Worm (Caenorhabditis elegans) whole organism, L1 larva: ENCODE data around the gene F54F2.9.
A peak's percentile ranks its signal among the peaks of the same experiment; 100 is the strongest.

Source experiments
- F16B12.6 ChIP-seq: fragments of 150-350 bp; optimal IDR thresholded peaks from 2 replicates; lab custom pipeline; 2014; ENCODE audit warnings: missing biosample characterization, missing genetic modification characterization
- alr-1 ChIP-seq: fragments of 200-800 bp; sonication (Bioruptor generic); optimal IDR thresholded peaks from 2 replicates; lab custom pipeline; 2018; ENCODE audit warnings: borderline replicate concordance, mild to moderate bottlenecking, missing genetic modification characterization, missing compliant biosample characterization
- ceh-82 ChIP-seq, 3 experiments: fragments of 150-350 bp in 1 of 3; sonication (generic microtip) in 2 of 3; optimal IDR thresholded peaks; 2 replicates each; lab custom pipeline; 2014 to 2017; ENCODE audit warnings: missing biosample characterization in 3 of 3, missing genetic modification characterization in 3 of 3
- ceh-88 ChIP-seq: fragments of 200-800 bp; sonication (Bioruptor generic); IDR thresholded peaks from 2 replicates; pipeline ENCODE4 v1.3.6; 2022; ENCODE audit warnings: missing genetic modification characterization, missing compliant biosample characterization
- ceh-90 ChIP-seq: sonication (generic microtip); optimal IDR thresholded peaks from 2 replicates; lab custom pipeline; 2016; ENCODE audit warnings: missing genetic modification characterization, missing compliant biosample characterization
- dpl-1 ChIP-seq, 3 experiments: fragments of 150-350 bp in 2 of 3; sonication (generic microtip) in 1 of 3; optimal IDR thresholded peaks; 2 replicates each; lab custom pipeline; 2014 to 2017; ENCODE audit warnings: missing biosample characterization in 3 of 3, missing genetic modification characterization in 3 of 3, missing genetic modification reagents in 3 of 3
- dsc-1 ChIP-seq: sonication (generic microtip); optimal IDR thresholded peaks from 2 replicates; lab custom pipeline; 2016; ENCODE audit warnings: mild to moderate bottlenecking, missing genetic modification characterization, missing compliant biosample characterization
- efl-1 ChIP-seq, 4 experiments: fragments of 150-350 bp; optimal IDR thresholded peaks in 3 of 4; peaks in 1 of 4; 1 replicate in 1 of 4; 2 replicates in 3 of 4; lab custom pipeline; 2014; ENCODE audit warnings: missing biosample characterization in 2 of 4, missing genetic modification characterization in 2 of 4, missing genetic modification reagents in 2 of 4
- egl-13 ChIP-seq: sonication (generic microtip); optimal IDR thresholded peaks from 2 replicates; lab custom pipeline; 2016; ENCODE audit warnings: missing genotype, missing genetic modification reagents, missing genetic modification characterization, missing compliant biosample characterization
- elt-2 ChIP-seq: sonication (generic microtip); optimal IDR thresholded peaks from 2 replicates; lab custom pipeline; 2016; ENCODE audit warnings: missing genetic modification characterization, mild to moderate bottlenecking, inconsistent platforms, missing compliant biosample characterization, missing genetic modification reagents
- elt-3 ChIP-seq, 6 experiments: fragments of 150-350 bp in 1 of 6; sonication (generic microtip); optimal IDR thresholded peaks; 2 replicates each; lab custom pipeline; 2017 to 2018; ENCODE audit warnings: missing biosample characterization in 6 of 6, missing genetic modification characterization in 6 of 6, inconsistent platforms in 1 of 6
- fkh-10 ChIP-seq: sonication (generic microtip); optimal IDR thresholded peaks from 2 replicates; lab custom pipeline; 2017; ENCODE audit warnings: missing biosample characterization, missing genetic modification reagents, missing genetic modification characterization
- fkh-4 ChIP-seq: sonication (generic microtip); optimal IDR thresholded peaks from 2 replicates; lab custom pipeline; 2016; ENCODE audit warnings: missing compliant biosample characterization, missing genetic modification characterization, borderline replicate concordance
- fkh-8 ChIP-seq: sonication (generic microtip); optimal IDR thresholded peaks from 2 replicates; lab custom pipeline; 2016; ENCODE audit warnings: mild to moderate bottlenecking, missing genetic modification characterization, missing compliant biosample characterization
- hlh-17 ChIP-seq: fragments of 200-800 bp; sonication (Bioruptor generic); optimal IDR thresholded peaks from 2 replicates; lab custom pipeline; 2018; ENCODE audit warnings: missing genetic modification characterization, mild to moderate bottlenecking, missing compliant biosample characterization, moderate library complexity, borderline replicate concordance
- irx-1 ChIP-seq: sonication (generic microtip); optimal IDR thresholded peaks from 2 replicates; lab custom pipeline; 2016; ENCODE audit warnings: missing genetic modification characterization, missing compliant biosample characterization
- jun-1 ChIP-seq: fragments of 150-350 bp; optimal IDR thresholded peaks from 2 replicates; lab custom pipeline; 2014; ENCODE audit warnings: missing biosample characterization, missing genetic modification reagents, missing genetic modification characterization
- lin-13 ChIP-seq: fragments of 150-350 bp; optimal IDR thresholded peaks from 2 replicates; lab custom pipeline; 2014; ENCODE audit warnings: missing biosample characterization, missing genetic modification reagents, missing genetic modification characterization
- lin-14 ChIP-seq: fragments of 200-800 bp; sonication (Bioruptor generic); optimal IDR thresholded peaks from 2 replicates; lab custom pipeline; 2018; ENCODE audit warnings: mild to moderate bottlenecking, missing genetic modification characterization, moderate library complexity, missing compliant biosample characterization
- lsy-2 ChIP-seq, 2 experiments: fragments of 150-350 bp; optimal IDR thresholded peaks; 2 replicates each; lab custom pipeline; 2014; ENCODE audit warnings: missing biosample characterization in 2 of 2, missing genetic modification characterization in 2 of 2
- mep-1 ChIP-seq: fragments of 150-350 bp; optimal IDR thresholded peaks from 2 replicates; lab custom pipeline; 2014; ENCODE audit warnings: missing biosample characterization, missing genetic modification characterization
- nhr-11 ChIP-seq: fragments of 150-350 bp; optimal IDR thresholded peaks from 2 replicates; lab custom pipeline; 2014; ENCODE audit warnings: missing biosample characterization, missing genetic modification characterization
- nhr-19 ChIP-seq: fragments of 200-800 bp; sonication (Bioruptor generic); conservative IDR thresholded peaks from 2 replicates; pipeline ENCODE4 v1.3.6; 2022; ENCODE audit warnings: missing genetic modification characterization, missing compliant biosample characterization
- nhr-20 ChIP-seq: sonication (generic microtip); optimal IDR thresholded peaks from 2 replicates; lab custom pipeline; 2016; ENCODE audit warnings: mild to moderate bottlenecking, missing genetic modification characterization, missing compliant biosample characterization
- nhr-47 ChIP-seq: sonication (generic microtip); optimal IDR thresholded peaks from 2 replicates; lab custom pipeline; 2016; ENCODE audit warnings: mild to moderate bottlenecking, missing genetic modification characterization, moderate library complexity, missing compliant biosample characterization
- nhr-71 ChIP-seq: sonication (generic microtip); optimal IDR thresholded peaks from 2 replicates; lab custom pipeline; 2016; ENCODE audit warnings: mild to moderate bottlenecking, missing genetic modification characterization, moderate library complexity, missing compliant biosample characterization
- nhr-77 ChIP-seq: fragments of 150-350 bp; optimal IDR thresholded peaks from 2 replicates; lab custom pipeline; 2014; ENCODE audit warnings: missing biosample characterization, missing genetic modification characterization
- nhr-85 ChIP-seq: sonication (generic microtip); peaks from one replicate; lab custom pipeline; 2016; ENCODE audit warnings: missing genetic modification characterization, inconsistent platforms, missing compliant biosample characterization
- pag-3 ChIP-seq: sonication (generic microtip); optimal IDR thresholded peaks from 2 replicates; lab custom pipeline; 2017; ENCODE audit warnings: missing genetic modification characterization, mild to moderate bottlenecking, missing compliant biosample characterization, antibody characterized with exemption, borderline replicate concordance; ENCODE audit not compliant: insufficient read depth
- pax-3 ChIP-seq: fragments of 200-800 bp; sonication (Bioruptor generic); optimal IDR thresholded peaks from 2 replicates; lab custom pipeline; 2018; ENCODE audit warnings: mild to moderate bottlenecking, missing genetic modification characterization, moderate library complexity, missing compliant biosample characterization
- pqm-1 ChIP-seq: sonication (generic microtip); optimal IDR thresholded peaks from 3 replicates; lab custom pipeline; 2017; ENCODE audit warnings: missing biosample characterization, missing genetic modification characterization
- rnt-1 ChIP-seq: sonication (generic microtip); optimal IDR thresholded peaks from 2 replicates; lab custom pipeline; 2016; ENCODE audit warnings: mild to moderate bottlenecking, missing genetic modification characterization, moderate library complexity, missing compliant biosample characterization
- skn-1 ChIP-seq: fragments of 150-350 bp; optimal IDR thresholded peaks from 2 replicates; lab custom pipeline; 2014; ENCODE audit warnings: missing biosample characterization, missing genetic modification characterization
- snpc-4 ChIP-seq: fragments of 150-350 bp; optimal IDR thresholded peaks from 2 replicates; lab custom pipeline; 2014; ENCODE audit warnings: missing biosample characterization, missing genetic modification characterization
- sox-4 ChIP-seq: sonication (generic microtip); optimal IDR thresholded peaks from 2 replicates; lab custom pipeline; 2016; ENCODE audit warnings: missing genetic modification characterization, missing compliant biosample characterization
- sptf-1 ChIP-seq: fragments of 150-350 bp; optimal IDR thresholded peaks from 2 replicates; lab custom pipeline; 2014; ENCODE audit warnings: missing biosample characterization, missing genetic modification characterization
- sup-37 ChIP-seq: fragments of 200-800 bp; sonication (Bioruptor generic); optimal IDR thresholded peaks from 2 replicates; lab custom pipeline; 2018; ENCODE audit warnings: mild to moderate bottlenecking, missing genetic modification characterization, missing compliant biosample characterization
- swsn-7 ChIP-seq: sonication (generic microtip); optimal IDR thresholded peaks from 2 replicates; lab custom pipeline; 2016; ENCODE audit warnings: missing genetic modification characterization, missing compliant biosample characterization
- tbx-2 ChIP-seq: sonication (generic microtip); optimal IDR thresholded peaks from 2 replicates; lab custom pipeline; 2016; ENCODE audit warnings: missing genetic modification characterization, missing compliant biosample characterization
- unc-130 ChIP-seq: fragments of 150-350 bp; optimal IDR thresholded peaks from 2 replicates; lab custom pipeline; 2017; ENCODE audit warnings: missing biosample characterization, missing genetic modification characterization, inconsistent platforms
- unc-86 ChIP-seq: sonication (generic microtip); optimal IDR thresholded peaks from 2 replicates; lab custom pipeline; 2016; ENCODE audit warnings: missing genetic modification characterization, missing compliant biosample characterization
- xbp-1 ChIP-seq: sonication (generic microtip); optimal IDR thresholded peaks from 2 replicates; lab custom pipeline; 2016; ENCODE audit warnings: missing genetic modification characterization, missing compliant biosample characterization
- zip-4 ChIP-seq: fragments of 200-800 bp; sonication (Bioruptor generic); optimal IDR thresholded peaks from 2 replicates; lab custom pipeline; 2018; ENCODE audit warnings: mild to moderate bottlenecking, missing genetic modification characterization, moderate library complexity, missing compliant biosample characterization
- ztf-11 ChIP-seq, 2 experiments: sonication (generic microtip); optimal IDR thresholded peaks; 2 replicates each; lab custom pipeline; 2016 to 2017; ENCODE audit warnings: missing genetic modification characterization in 2 of 2, missing biosample characterization in 1 of 2, missing compliant biosample characterization in 1 of 2
- ztf-4 ChIP-seq: fragments of 150-350 bp; optimal IDR thresholded peaks from 2 replicates; lab custom pipeline; 2014; ENCODE audit warnings: missing biosample characterization, missing genetic modification characterization

The F54F2.9 gene

DNA sequence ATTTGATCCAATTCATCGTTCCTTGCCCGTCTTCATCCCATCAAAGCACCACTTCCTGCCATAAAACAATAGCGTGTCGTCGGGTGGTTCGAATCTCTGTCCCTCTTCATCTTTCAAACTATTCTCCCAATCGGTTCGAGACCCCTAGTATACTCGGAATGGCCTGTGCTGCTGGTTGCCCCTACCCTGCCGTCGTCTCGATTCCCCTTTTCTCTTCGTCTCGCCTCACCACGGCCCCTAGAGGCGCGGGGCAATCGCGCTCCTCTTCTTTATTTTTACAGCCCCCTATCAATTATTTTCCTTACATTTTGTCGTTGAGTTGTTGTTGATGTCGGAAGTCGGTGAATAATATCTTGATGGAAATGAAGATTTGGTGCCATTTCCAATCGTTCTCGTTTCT, 38.3 kb downstream of the F54F2.9 start:
- TF ChIP-seq lsy-2 (tag; optimal IDR thresholded peaks at IDR 0.05; lab: Kevin White, UChicago) (no peak), nhr-47 (tag; lab: Kevin White, UChicago) (no peak), nhr-19 (GFP tag; lab: Robert Waterston, UW) (no peak), nhr-20 (tag; lab: Kevin White, UChicago) (no peak), rnt-1 (tag; lab: Kevin White, UChicago) (peak; percentile 21), lin-14 (GFP tag; lab: Kevin White, UChicago) (peak; percentile 45), efl-1 (optimal IDR thresholded peaks at IDR 0.05; lab: Kevin White, UChicago) (no peak), efl-1 (GFP tag; optimal IDR thresholded peaks at IDR 0.05 in 1 of 2; lab: Kevin White, UChicago) (peak in 1 of 2 experiments; percentile 67), pax-3 (tag; lab: Kevin White, UChicago) (no peak), snpc-4 (tag; lab: Kevin White, UChicago) (no peak), ztf-4 (tag; lab: Kevin White, UChicago) (no peak), dsc-1 (tag; lab: Kevin White, UChicago) (peak; percentile 7)

DNA sequence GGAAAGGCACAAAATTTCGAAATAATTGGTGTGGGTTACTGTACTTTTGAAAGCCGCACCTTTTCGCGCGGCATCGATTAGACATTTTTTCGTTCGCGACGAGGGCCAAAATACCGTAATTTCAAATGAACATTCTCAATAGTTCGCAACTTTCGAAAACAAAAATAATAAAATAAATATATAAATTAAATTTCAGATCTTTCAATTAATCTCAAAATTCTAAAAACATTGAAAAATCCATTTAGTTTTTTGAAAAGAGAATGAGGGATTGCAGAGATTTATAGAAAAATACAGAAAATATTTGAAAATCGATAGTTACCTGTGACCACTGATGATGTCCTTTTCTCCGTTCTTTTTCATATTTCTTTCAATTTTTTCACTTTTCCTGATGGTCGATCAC, 41.0 kb downstream of the F54F2.9 start, which contains the start of gene K02D10.8:
Gene K02D10.8, plus strand, starts transcription at position 301 of the 400 bp plus-strand sequence.
- TF ChIP-seq pag-3 (no peak), hlh-17 (GFP tag; lab: Kevin White, UChicago) (no peak), ztf-11 (tag; optimal IDR thresholded peaks at IDR 0.05; lab: Kevin White, UChicago) (no peak), pax-3 (tag; lab: Kevin White, UChicago) (no peak)

ce11 chrIII:8785426-8785825, 41.6 kb downstream of the F54F2.9 start:
- TF ChIP-seq zip-4 (no peak), nhr-47 (tag; lab: Kevin White, UChicago) (peak; percentile 66), dsc-1 (tag; lab: Kevin White, UChicago) (peak; percentile 51), skn-1 (tag; lab: Kevin White, UChicago) (peak; percentile 44), elt-3 (tag; optimal IDR thresholded peaks at IDR 0.05; lab: Kevin White, UChicago) (no peak), ceh-90 (tag; lab: Kevin White, UChicago) (no peak), fkh-10 (peak; percentile 7), egl-13 (tag; lab: Kevin White, UChicago) (peak; percentile 39), pqm-1 (tag; lab: Kevin White, UChicago) (no peak), swsn-7 (tag; lab: Kevin White, UChicago) (peak; percentile 41), F16B12.6 (tag; lab: Kevin White, UChicago) (no peak), nhr-11 (tag; lab: Kevin White, UChicago) (peak; percentile 20), ceh-82 (tag; optimal IDR thresholded peaks at IDR 0.05; lab: Kevin White, UChicago) (peak in 2 of 3 experiments; percentile 16 to 54), nhr-71 (tag; lab: Kevin White, UChicago) (peak; percentile 85), sup-37 (GFP tag; lab: Kevin White, UChicago) (peak; percentile 26), nhr-20 (tag; lab: Kevin White, UChicago) (peak; percentile 69), sox-4 (tag; lab: Kevin White, UChicago) (peak; percentile 33), unc-130 (tag; lab: Kevin White, UChicago) (peak; percentile 45), nhr-85 (no peak), tbx-2 (tag; lab: Kevin White, UChicago) (peak; percentile 70), alr-1 (tag; lab: Kevin White, UChicago) (no peak), dpl-1 (GFP tag; optimal IDR thresholded peaks at IDR 0.05; lab: Kevin White, UChicago) (peak; percentile 23 to 39 (median 32)), unc-86 (tag; lab: Kevin White, UChicago) (no peak), irx-1 (tag; lab: Kevin White, UChicago) (peak; percentile 54), ztf-4 (tag; lab: Kevin White, UChicago) (no peak), fkh-4 (tag; lab: Kevin White, UChicago) (no peak), nhr-77 (tag; lab: Kevin White, UChicago) (peak; percentile 32), efl-1 (optimal IDR thresholded peaks at IDR 0.05; lab: Kevin White, UChicago) (peak; percentile 49 to 58), efl-1 (GFP tag; optimal IDR thresholded peaks at IDR 0.05 in 1 of 2; lab: Kevin White, UChicago) (peak; percentile 43 to 95), mep-1 (peak; percentile 59), pax-3 (tag; lab: Kevin White, UChicago) (peak; percentile 67), jun-1 (tag; lab: Kevin White, UChicago) (peak; percentile 63), ceh-88 (0 out of 2 replicates have a peak, but pooled peaks have one; percentile 24), nhr-19 (GFP tag; lab: Robert Waterston, UW) (peak; percentile 58; the same call in 1 of the 2 replicates), xbp-1 (tag; lab: Kevin White, UChicago) (peak; percentile 27), fkh-8 (tag; lab: Kevin White, UChicago) (peak; percentile 81), lsy-2 (tag; optimal IDR thresholded peaks at IDR 0.05; lab: Kevin White, UChicago) (peak; percentile 42 to 81), lin-13 (GFP tag; lab: Kevin White, UChicago) (peak; percentile 42), rnt-1 (tag; lab: Kevin White, UChicago) (peak; percentile 73), elt-2 (tag; lab: Kevin White, UChicago) (peak; percentile 36), sptf-1 (tag; lab: Kevin White, UChicago) (no peak)
